Worm (Caenorhabditis elegans) whole organism, L4 larva: ENCODE results near the gene srsx-35.

Experiments used
- D1046.2 ChIP-seq: fragments of 200-800 bp; sonication (Bioruptor generic); IDR thresholded peaks from 2 replicates; pipeline ENCODE4 v1.3.6; 2022; ENCODE audit warnings: missing genetic modification characterization, missing compliant biosample characterization
- F37D6.2 ChIP-seq: sonication (generic microtip); optimal IDR thresholded peaks from 2 replicates; lab custom pipeline; 2016; ENCODE audit warnings: mild to moderate bottlenecking, missing genetic modification characterization, missing compliant biosample characterization
- T20F7.1 ChIP-seq: fragments of 200-800 bp; sonication (Bioruptor generic); optimal IDR thresholded peaks from 2 replicates; lab custom pipeline; 2018; ENCODE audit warnings: mild to moderate bottlenecking, missing genetic modification characterization, missing compliant biosample characterization
- Y5F2A.4 ChIP-seq: fragments of 200-800 bp; sonication (Bioruptor generic); optimal IDR thresholded peaks from 2 replicates; lab custom pipeline; 2018; ENCODE audit warnings: mild to moderate bottlenecking, missing genetic modification characterization, missing compliant biosample characterization
- aha-1 ChIP-seq: fragments of 150-350 bp; peaks from one replicate; lab custom pipeline; 2014; ENCODE audit warnings: missing biosample characterization, missing genetic modification characterization
- ama-1 ChIP-seq: fragments of 150-350 bp; optimal IDR thresholded peaks from 2 replicates; lab custom pipeline; 2014; ENCODE audit warnings: inconsistent platforms, mixed read lengths
- ceh-20 ChIP-seq: fragments of 200-800 bp; sonication (Bioruptor generic); IDR thresholded peaks from 2 replicates; pipeline ENCODE4 v1.3.6; 2022; ENCODE audit warnings: missing genetic modification reagents, missing genetic modification characterization, missing compliant biosample characterization
- ceh-28 ChIP-seq: fragments of 150-350 bp; optimal IDR thresholded peaks from 2 replicates; lab custom pipeline; 2014; ENCODE audit warnings: missing biosample characterization, missing genetic modification reagents, missing genetic modification characterization
- ceh-62 ChIP-seq: sonication (generic microtip); optimal IDR thresholded peaks from 2 replicates; lab custom pipeline; 2017; ENCODE audit warnings: missing biosample characterization, missing genetic modification characterization
- ces-1 ChIP-seq: fragments of 150-350 bp; sonication (generic microtip); optimal IDR thresholded peaks from 4 replicates; lab custom pipeline; 2014; ENCODE audit warnings: missing biosample characterization, missing genetic modification reagents, missing genetic modification characterization
- cey-2 ChIP-seq: sonication (generic microtip); optimal IDR thresholded peaks from 3 replicates; lab custom pipeline; 2017; ENCODE audit warnings: missing genetic modification characterization, mild to moderate bottlenecking, missing compliant biosample characterization, antibody characterized with exemption, borderline replicate concordance; ENCODE audit not compliant: insufficient read depth
- ctbp-1 ChIP-seq: fragments of 200-800 bp; sonication (Bioruptor generic); IDR thresholded peaks from 2 replicates; pipeline ENCODE4 v1.3.6; 2022; ENCODE audit warnings: missing genetic modification reagents, missing genetic modification characterization, missing compliant biosample characterization
- daf-19 ChIP-seq: fragments of 200-800 bp; sonication (Bioruptor generic); conservative IDR thresholded peaks from 2 replicates; pipeline ENCODE4 v1.3.6; 2022; ENCODE audit warnings: missing genetic modification characterization, missing compliant biosample characterization
- dmd-6 ChIP-seq: fragments of 200-800 bp; sonication (Bioruptor generic); IDR thresholded peaks from 2 replicates; pipeline ENCODE4 v1.3.6; 2022; ENCODE audit warnings: missing genetic modification reagents, missing genetic modification characterization, missing compliant biosample characterization
- dmd-8 ChIP-seq: fragments of 200-800 bp; sonication (Bioruptor generic); IDR thresholded peaks from 2 replicates; pipeline ENCODE4 v1.3.6; 2022; ENCODE audit warnings: missing genetic modification characterization, missing compliant biosample characterization
- dpl-1 ChIP-seq: fragments of 150-350 bp; optimal IDR thresholded peaks from 2 replicates; lab custom pipeline; 2014; ENCODE audit warnings: missing biosample characterization, missing genetic modification reagents, missing genetic modification characterization
- dve-1 ChIP-seq: sonication (generic microtip); optimal IDR thresholded peaks from 2 replicates; lab custom pipeline; 2017; ENCODE audit warnings: antibody characterized with exemption, mild to moderate bottlenecking, missing genetic modification characterization, missing compliant biosample characterization; ENCODE audit not compliant: insufficient read depth
- egl-27 ChIP-seq: sonication (generic microtip); optimal IDR thresholded peaks from 3 replicates; lab custom pipeline; 2017; ENCODE audit warnings: missing biosample characterization, missing genetic modification reagents, missing genetic modification characterization
- gei-8 ChIP-seq: fragments of 200-800 bp; sonication (Bioruptor generic); optimal IDR thresholded peaks from 2 replicates; lab custom pipeline; 2018; ENCODE audit warnings: mild to moderate bottlenecking, missing genetic modification characterization, missing compliant biosample characterization
- hif-1 ChIP-seq, 2 experiments: sonication (generic microtip); optimal IDR thresholded peaks; 2 replicates each; lab custom pipeline; 2016 to 2017; ENCODE audit warnings: missing compliant biosample characterization in 2 of 2, missing genetic modification characterization in 2 of 2, missing genetic modification reagents in 2 of 2, missing genotype in 2 of 2, mild to moderate bottlenecking in 1 of 2
- hlh-30 ChIP-seq: sonication (generic microtip); optimal IDR thresholded peaks from 2 replicates; lab custom pipeline; 2017; ENCODE audit warnings: antibody characterized with exemption, mild to moderate bottlenecking, missing genetic modification characterization, missing compliant biosample characterization; ENCODE audit not compliant: insufficient read depth
- lin-1 ChIP-seq: fragments of 200-800 bp; sonication (Bioruptor generic); IDR thresholded peaks from 2 replicates; pipeline ENCODE4 v1.3.6; 2022; ENCODE audit warnings: missing genetic modification reagents, missing genetic modification characterization, missing compliant biosample characterization
- lin-29 ChIP-seq: fragments of 200-800 bp; sonication (Bioruptor generic); IDR thresholded peaks from 2 replicates; pipeline ENCODE4 v1.3.6; 2022; ENCODE audit warnings: missing genetic modification reagents, missing genetic modification characterization, missing compliant biosample characterization
- lin-38 ChIP-seq: fragments of 200-800 bp; sonication (Bioruptor generic); IDR thresholded peaks from 2 replicates; pipeline ENCODE4 v1.3.6; 2022; ENCODE audit warnings: missing genetic modification reagents, missing genetic modification characterization, missing compliant biosample characterization
- mep-1 ChIP-seq: fragments of 150-350 bp; sonication (generic microtip); optimal IDR thresholded peaks from 3 replicates; lab custom pipeline; 2014; ENCODE audit warnings: missing biosample characterization, missing genetic modification characterization
- mes-2 ChIP-seq: sonication (generic microtip); optimal IDR thresholded peaks from 2 replicates; lab custom pipeline; 2016; ENCODE audit warnings: missing genotype, mild to moderate bottlenecking, missing genetic modification characterization, missing compliant biosample characterization; ENCODE audit not compliant: poor library complexity, severe bottlenecking
- mxl-2 ChIP-seq: fragments of 200-800 bp; sonication (Bioruptor generic); conservative IDR thresholded peaks from 2 replicates; pipeline ENCODE4 v1.3.6; 2022; ENCODE audit warnings: missing genetic modification reagents, missing genetic modification characterization, missing compliant biosample characterization
- mxl-3 ChIP-seq: fragments of 200-800 bp; sonication (Bioruptor generic); optimal IDR thresholded peaks from 2 replicates; lab custom pipeline; 2018; ENCODE audit warnings: mild to moderate bottlenecking, missing genetic modification characterization, missing compliant biosample characterization
- nhr-10 ChIP-seq: fragments of 150-350 bp; optimal IDR thresholded peaks from 2 replicates; lab custom pipeline; 2014; ENCODE audit warnings: missing biosample characterization, missing genetic modification characterization
- nhr-28 ChIP-seq: fragments of 150-350 bp; optimal IDR thresholded peaks from 2 replicates; lab custom pipeline; 2014; ENCODE audit warnings: missing biosample characterization, missing genetic modification characterization
- nhr-41 ChIP-seq: fragments of 200-800 bp; sonication (Bioruptor generic); IDR thresholded peaks from 2 replicates; pipeline ENCODE4 v1.3.6; 2022; ENCODE audit warnings: missing genetic modification reagents, missing genetic modification characterization, missing compliant biosample characterization
- nhr-42 ChIP-seq: fragments of 200-800 bp; sonication (Bioruptor generic); IDR thresholded peaks from 2 replicates; pipeline ENCODE4 v1.3.6; 2022; ENCODE audit warnings: missing genetic modification characterization, missing compliant biosample characterization
- nhr-48 ChIP-seq: sonication (generic microtip); optimal IDR thresholded peaks from 2 replicates; lab custom pipeline; 2016; ENCODE audit warnings: mild to moderate bottlenecking, missing genetic modification characterization, missing compliant biosample characterization
- nhr-6 ChIP-seq: fragments of 150-350 bp; optimal IDR thresholded peaks from 2 replicates; lab custom pipeline; 2014; ENCODE audit warnings: missing biosample characterization, missing genetic modification characterization
- nhr-76 ChIP-seq: fragments of 150-350 bp; optimal IDR thresholded peaks from 2 replicates; lab custom pipeline; 2014; ENCODE audit warnings: missing biosample characterization, missing genetic modification characterization
- nhr-77 ChIP-seq: fragments of 150-350 bp; optimal IDR thresholded peaks from 2 replicates; lab custom pipeline; 2014; ENCODE audit warnings: missing biosample characterization, missing genetic modification characterization
- pha-4 ChIP-seq, 2 experiments: fragments of 150-350 bp in 1 of 2; fragments of 200-800 bp in 1 of 2; sonication (Bioruptor generic) in 1 of 2; IDR thresholded peaks in 1 of 2; optimal IDR thresholded peaks in 1 of 2; 2 replicates each; pipeline versions ENCODE4 v1.3.6 to Lab custom; 2014 to 2022; ENCODE audit warnings: missing genetic modification characterization in 2 of 2, missing genetic modification reagents in 2 of 2, missing biosample characterization in 1 of 2, missing compliant biosample characterization in 1 of 2
- php-3 ChIP-seq: fragments of 200-800 bp; sonication (Bioruptor generic); IDR thresholded peaks from 2 replicates; pipeline ENCODE4 v1.3.6; 2022; ENCODE audit warnings: missing genetic modification reagents, missing genetic modification characterization, missing compliant biosample characterization
- pqm-1 ChIP-seq: sonication (generic microtip); optimal IDR thresholded peaks from 2 replicates; lab custom pipeline; 2017; ENCODE audit warnings: missing biosample characterization, missing genetic modification characterization
- rbr-2 ChIP-seq: sonication (generic microtip); optimal IDR thresholded peaks from 2 replicates; lab custom pipeline; 2016; ENCODE audit warnings: missing genotype, missing genetic modification characterization, missing compliant biosample characterization
- saeg-2 ChIP-seq: fragments of 200-800 bp; sonication (Bioruptor generic); IDR thresholded peaks from 2 replicates; pipeline ENCODE4 v1.3.6; 2022; ENCODE audit warnings: missing genetic modification reagents, missing genetic modification characterization, missing compliant biosample characterization
- sdz-12 ChIP-seq: fragments of 200-800 bp; sonication (Bioruptor generic); optimal IDR thresholded peaks from 2 replicates; lab custom pipeline; 2018; ENCODE audit warnings: mild to moderate bottlenecking, missing genetic modification characterization, missing compliant biosample characterization
- snpc-4 ChIP-seq: fragments of 150-350 bp; optimal IDR thresholded peaks from 2 replicates; lab custom pipeline; 2014; ENCODE audit warnings: missing biosample characterization, missing genetic modification characterization
- spr-1 ChIP-seq: sonication (generic microtip); optimal IDR thresholded peaks from 2 replicates; lab custom pipeline; 2016; ENCODE audit warnings: mild to moderate bottlenecking, missing genetic modification characterization, missing compliant biosample characterization
- unc-62 ChIP-seq, 3 experiments: fragments of 150-350 bp in 1 of 3; sonication (generic microtip); optimal IDR thresholded peaks in 2 of 3; peaks in 1 of 3; 1 replicate in 1 of 3; 2 replicates in 2 of 3; lab custom pipeline; 2014 to 2017; ENCODE audit warnings: missing biosample characterization in 3 of 3, missing genetic modification characterization in 3 of 3, missing genetic modification reagents in 3 of 3, missing genotype in 1 of 3
- zag-1 ChIP-seq: fragments of 150-350 bp; optimal IDR thresholded peaks from 2 replicates; lab custom pipeline; 2014; ENCODE audit warnings: missing biosample characterization, missing genetic modification characterization
- zfp-3 ChIP-seq: fragments of 200-800 bp; sonication (Bioruptor generic); conservative IDR thresholded peaks from 2 replicates; pipeline ENCODE4 v1.3.6; 2022; ENCODE audit warnings: missing genetic modification reagents, missing genetic modification characterization, missing compliant biosample characterization
- zip-11 ChIP-seq: fragments of 200-800 bp; sonication (Bioruptor generic); IDR thresholded peaks from 2 replicates; pipeline ENCODE4 v1.3.6; 2022; ENCODE audit warnings: missing genetic modification characterization, missing compliant biosample characterization
- zip-2 ChIP-seq: fragments of 150-350 bp; optimal IDR thresholded peaks from 2 replicates; lab custom pipeline; 2014; ENCODE audit warnings: missing biosample characterization, missing genetic modification characterization

srsx-35 gene

ce11 chrV:20712318-20712993 lies 31.2 kb downstream of the srsx-35 start:
- TF ChIP-seq zip-2 (no peak), Y5F2A.4 (GFP tag; lab: Kevin White, UChicago) (no peak), rbr-2 (tag; lab: Kevin White, UChicago) (no peak), mes-2 (tag; lab: Kevin White, UChicago) (peak; percentile 46), pqm-1 (tag; lab: Kevin White, UChicago) (peak; percentile 91), egl-27 (tag; lab: Kevin White, UChicago) (no peak), dmd-6 (GFP tag; lab: Robert Waterston, UW) (peak; percentile 84), hlh-30 (peak; percentile 92), lin-29 (no peak), spr-1 (tag; lab: Kevin White, UChicago) (no peak), nhr-42 (no peak), D1046.2 (GFP tag; lab: Robert Waterston, UW) (no peak), saeg-2 (GFP tag; lab: Robert Waterston, UW) (no peak), mxl-2 (GFP tag; lab: Robert Waterston, UW) (peak; percentile 67; the same call in 1 of the 2 replicates), ces-1 (no peak), ctbp-1 (GFP tag; lab: Robert Waterston, UW) (0 out of 2 replicates have a peak, but pooled peaks have one; percentile 12), unc-62 (GFP tag; optimal IDR thresholded peaks at IDR 0.05 in 1 of 2; lab: Kevin White, UChicago) (peak in 1 of 2 experiments; percentile 96), unc-62 (tag; optimal IDR thresholded peaks at IDR 0.05; lab: Kevin White, UChicago) (no peak), dpl-1 (peak; percentile 11), php-3 (peak; percentile 65), zag-1 (tag; lab: Kevin White, UChicago) (no peak), lin-1 (GFP tag; lab: Robert Waterston, UW) (peak; percentile 19; the same call in 1 of the 2 replicates), nhr-76 (no peak), F37D6.2 (no peak), nhr-10 (tag; lab: Kevin White, UChicago) (peak; percentile 78), mxl-3 (GFP tag; lab: Kevin White, UChicago) (peak; percentile 60), T20F7.1 (GFP tag; lab: Kevin White, UChicago) (peak; percentile 56), zfp-3 (no peak), nhr-77 (tag; lab: Kevin White, UChicago) (peak; percentile 73), nhr-41 (GFP tag; lab: Robert Waterston, UW) (0 out of 2 replicates have a peak, but pooled peaks have one; percentile 24), gei-8 (GFP tag; lab: Kevin White, UChicago) (no peak), ceh-28 (tag; lab: Kevin White, UChicago) (no peak), hif-1 (tag; optimal IDR thresholded peaks at IDR 0.05; lab: Kevin White, UChicago) (peak in 1 of 2 experiments; percentile 56), nhr-6 (tag; lab: Kevin White, UChicago) (peak; percentile 1), daf-19 (GFP tag; lab: Robert Waterston, UW) (no peak), lin-38 (GFP tag; lab: Robert Waterston, UW) (no peak), ama-1 (lab: Kevin White, UChicago) (no peak), snpc-4 (tag; lab: Kevin White, UChicago) (no peak), dve-1 (tag; lab: Kevin White, UChicago) (peak; percentile 96), aha-1 (tag; lab: Kevin White, UChicago) (peak; percentile 99), nhr-28 (tag; lab: Kevin White, UChicago) (peak; percentile 88), zip-11 (no peak), ceh-62 (tag; lab: Kevin White, UChicago) (no peak), nhr-48 (tag; lab: Kevin White, UChicago) (peak; percentile 79), ceh-20 (peak; percentile 71; the same call in 1 of the 2 replicates), cey-2 (tag; lab: Kevin White, UChicago) (peak; percentile 88), dmd-8 (no peak), pha-4 (GFP tag; IDR thresholded peaks at IDR 0.05; lab: Robert Waterston, UW) (0 out of 2 replicates have a peak, but pooled peaks have one; percentile 40), pha-4 (tag; optimal IDR thresholded peaks at IDR 0.05; lab: Kevin White, UChicago) (no peak), sdz-12 (GFP tag; lab: Kevin White, UChicago) (no peak), mep-1 (tag; lab: Kevin White, UChicago) (peak; percentile 32)
